Fruit fly (Drosophila melanogaster) whole organism, prepupa: ENCODE results near the gene CG32563.
A peak's percentile ranks its signal among the peaks of the same experiment; 100 is the strongest.

Experiments used
- CG10669 ChIP-seq: fragments of 200-800 bp; sonication (Bioruptor generic); optimal IDR thresholded peaks from 3 replicates; lab custom pipeline; 2018; ENCODE audit warnings: missing biosample characterization, mild to moderate bottlenecking, missing genetic modification characterization, moderate library complexity
- CG11902 ChIP-seq: fragments of 200-800 bp; sonication (Bioruptor generic); optimal IDR thresholded peaks from 3 replicates; lab custom pipeline; 2016; ENCODE audit warnings: missing biosample characterization, missing genetic modification characterization
- CG1621 ChIP-seq: fragments of 200-800 bp; sonication (Bioruptor generic); optimal IDR thresholded peaks from 3 replicates; lab custom pipeline; 2018; ENCODE audit warnings: missing biosample characterization, mild to moderate bottlenecking, missing genetic modification characterization
- CG16779 ChIP-seq: fragments of 200-800 bp; sonication (Bioruptor generic); optimal IDR thresholded peaks from 3 replicates; lab custom pipeline; 2017; ENCODE audit warnings: missing biosample characterization, mild to moderate bottlenecking, missing genetic modification characterization
- CG34406 ChIP-seq: fragments of 200-800 bp; sonication (Bioruptor generic); optimal IDR thresholded peaks from 3 replicates; lab custom pipeline; 2016; ENCODE audit warnings: missing biosample characterization, missing genetic modification characterization
- CG6163 ChIP-seq: fragments of 200-800 bp; sonication (Bioruptor generic); IDR thresholded peaks from 3 replicates; pipeline ENCODE4 v1.3.6; 2022; ENCODE audit warnings: missing biosample characterization, missing genetic modification characterization
- CG6792 ChIP-seq: fragments of 200-800 bp; sonication (Bioruptor generic); optimal IDR thresholded peaks from 3 replicates; lab custom pipeline; 2016; ENCODE audit warnings: missing biosample characterization, missing genetic modification characterization
- CG9139 ChIP-seq: fragments of 200-800 bp; sonication (Bioruptor generic); optimal IDR thresholded peaks from 3 replicates; lab custom pipeline; 2017; ENCODE audit warnings: missing biosample characterization, mild to moderate bottlenecking, missing genetic modification characterization
- Eip78C ChIP-seq: fragments of 200-800 bp; sonication (Bioruptor generic); peaks from one replicate; lab custom pipeline; 2016; ENCODE audit warnings: missing biosample characterization, missing genetic modification characterization
- Ets21C ChIP-seq: fragments of 200-800 bp; sonication (Bioruptor generic); optimal IDR thresholded peaks from 3 replicates; lab custom pipeline; 2016; ENCODE audit warnings: missing biosample characterization, missing genetic modification characterization
- Ets96B ChIP-seq: fragments of 200-800 bp; optimal IDR thresholded peaks from 2 replicates; lab custom pipeline; 2019; ENCODE audit warnings: missing biosample characterization, mild to moderate bottlenecking, missing genetic modification characterization, moderate library complexity
- Hr38 ChIP-seq: sonication (Bioruptor generic); optimal IDR thresholded peaks from 2 replicates; lab custom pipeline; 2016; ENCODE audit warnings: missing biosample characterization, missing genetic modification characterization
- Hr39 ChIP-seq: fragments of 200-800 bp; sonication (Bioruptor generic); optimal IDR thresholded peaks from 2 replicates; lab custom pipeline; 2016; ENCODE audit warnings: missing biosample characterization, missing genetic modification characterization
- Lpt ChIP-seq: fragments of 200-800 bp; sonication (Bioruptor generic); optimal IDR thresholded peaks from 3 replicates; lab custom pipeline; 2016; ENCODE audit warnings: missing biosample characterization, missing genetic modification characterization
- Sox102F ChIP-seq: fragments of 200-800 bp; sonication (Bioruptor generic); optimal IDR thresholded peaks from 2 replicates; lab custom pipeline; 2016; ENCODE audit warnings: missing biosample characterization, mild to moderate bottlenecking, missing genetic modification characterization
- Sox15 ChIP-seq: fragments of 200-800 bp; sonication (Bioruptor generic); optimal IDR thresholded peaks from 3 replicates; lab custom pipeline; 2016; ENCODE audit warnings: missing biosample characterization, missing genetic modification characterization
- acj6 ChIP-seq: fragments of 200-800 bp; sonication (Bioruptor generic); optimal IDR thresholded peaks from 3 replicates; lab custom pipeline; 2016; ENCODE audit warnings: missing biosample characterization, missing genetic modification characterization
- cyc ChIP-seq: fragments of 200-800 bp; sonication (Bioruptor generic); optimal IDR thresholded peaks from 3 replicates; lab custom pipeline; 2016; ENCODE audit warnings: missing biosample characterization, missing genetic modification characterization
- dsx ChIP-seq: fragments of 200-800 bp; optimal IDR thresholded peaks from 3 replicates; lab custom pipeline; 2019; ENCODE audit warnings: missing biosample characterization, mild to moderate bottlenecking, missing genetic modification characterization, moderate library complexity; ENCODE audit not compliant: poor library complexity, severe bottlenecking
- eg ChIP-seq: fragments of 200-800 bp; sonication (Bioruptor generic); IDR thresholded peaks from 3 replicates; pipeline ENCODE4 v1.3.6; 2022; ENCODE audit warnings: missing biosample characterization, missing genetic modification characterization
- esn ChIP-seq: fragments of 200-800 bp; sonication (Bioruptor generic); optimal IDR thresholded peaks from 2 replicates; lab custom pipeline; 2016; ENCODE audit warnings: missing biosample characterization, mild to moderate bottlenecking, missing genetic modification characterization, moderate library complexity
- fd59A ChIP-seq: fragments of 200-800 bp; sonication (Bioruptor generic); optimal IDR thresholded peaks from 2 replicates; lab custom pipeline; 2017; ENCODE audit warnings: missing biosample characterization, mild to moderate bottlenecking, missing genetic modification characterization, missing genetic modification reagents
- fkh ChIP-seq: fragments of 200-800 bp; sonication (Bioruptor generic); optimal IDR thresholded peaks from 3 replicates; lab custom pipeline; 2017; ENCODE audit warnings: missing biosample characterization, mild to moderate bottlenecking, missing genetic modification characterization, moderate library complexity
- net ChIP-seq: fragments of 200-800 bp; sonication (Bioruptor generic); optimal IDR thresholded peaks from 3 replicates; lab custom pipeline; 2016; ENCODE audit warnings: missing biosample characterization, missing genetic modification characterization
- salr ChIP-seq, 2 experiments: fragments of 200-800 bp; sonication (Bioruptor generic); optimal IDR thresholded peaks; 3 replicates each; lab custom pipeline; 2016 to 2018; ENCODE audit warnings: missing biosample characterization in 2 of 2, missing genetic modification characterization in 2 of 2, mild to moderate bottlenecking in 1 of 2
- spab ChIP-seq: fragments of 200-800 bp; sonication (Bioruptor generic); optimal IDR thresholded peaks from 2 replicates; lab custom pipeline; 2017; ENCODE audit warnings: missing biosample characterization, mild to moderate bottlenecking, missing genetic modification characterization, missing genetic modification reagents
- svp ChIP-seq: fragments of 200-800 bp; sonication (Bioruptor generic); peaks from one replicate; lab custom pipeline; 2016; ENCODE audit warnings: missing biosample characterization, missing genetic modification characterization
- topi ChIP-seq: fragments of 200-800 bp; sonication (Bioruptor generic); optimal IDR thresholded peaks from 3 replicates; lab custom pipeline; 2016; ENCODE audit warnings: missing biosample characterization, missing genetic modification characterization
- vri ChIP-seq: fragments of 200-800 bp; sonication (Bioruptor generic); optimal IDR thresholded peaks from 3 replicates; lab custom pipeline; 2016; ENCODE audit warnings: missing biosample characterization, mild to moderate bottlenecking, missing genetic modification characterization

Gene CG32563

DNA sequence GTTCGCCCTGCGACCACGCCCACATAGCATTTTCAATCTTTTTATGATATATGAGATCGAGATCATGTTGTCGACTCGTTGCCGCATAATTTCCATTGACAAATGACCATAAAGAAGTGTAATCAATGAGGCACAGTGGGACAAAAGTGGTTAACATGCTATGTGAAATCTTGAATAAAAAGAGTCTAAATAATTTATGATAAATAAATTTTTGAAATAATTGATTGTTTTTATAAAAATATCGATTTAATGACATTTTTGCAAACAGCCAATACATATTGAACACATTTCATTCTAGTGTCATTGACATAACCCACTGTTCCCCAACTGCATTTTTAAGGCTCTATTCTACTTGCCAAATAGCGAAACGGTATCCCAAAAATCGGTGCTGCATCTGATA lies 20.7 kb upstream of the CG32563 start (continued):
- TF ChIP-seq CG10669 (GFP tag; lab: Kevin White, UChicago) (no peak), salr (GFP tag; optimal IDR thresholded peaks at IDR 0.05; lab: Kevin White, UChicago) (peak in 1 of 2 experiments; percentile 35), Sox15 (peak; percentile 32)

DNA sequence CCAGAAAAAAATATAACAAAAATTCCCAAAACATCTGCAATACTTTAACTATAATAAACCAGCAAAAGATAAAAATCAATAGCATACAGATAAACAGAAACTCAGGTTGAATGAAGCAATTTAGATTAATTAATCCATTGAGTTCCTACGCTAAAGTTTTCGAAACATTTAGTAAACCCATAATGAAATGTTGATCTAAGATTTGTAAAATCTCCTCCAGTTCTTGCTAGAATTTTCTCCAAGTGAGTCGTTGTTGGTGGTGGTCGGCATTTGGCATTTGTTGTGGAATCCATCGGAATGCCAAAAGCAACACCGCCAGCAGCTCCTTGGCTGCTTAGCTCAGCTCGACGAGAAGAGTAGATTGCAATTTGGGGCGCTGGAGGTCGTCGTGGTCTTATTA lies 20.1 kb upstream of the CG32563 start:
- TF ChIP-seq fkh (GFP tag; lab: Kevin White, UChicago), result no peak
- TF ChIP-seq CG9139, result no peak
- TF ChIP-seq CG6163 (GFP tag; lab: Robert Waterston, UW), result no peak
- TF ChIP-seq Sox15, result no peak
- TF ChIP-seq Hr39 (GFP tag; lab: Kevin White, UChicago), result no peak
- TF ChIP-seq esn (GFP tag; lab: Kevin White, UChicago), result no peak
- TF ChIP-seq svp, result peak; percentile 63

- TF ChIP-seq Hr38 (GFP tag; lab: Kevin White, UChicago) (no peak), CG10669 (GFP tag; lab: Kevin White, UChicago) (no peak), Lpt (GFP tag; lab: Kevin White, UChicago) (no peak), spab (no peak), CG1621 (tag; lab: Kevin White, UChicago) (no peak), topi (GFP tag; lab: Kevin White, UChicago) (no peak), CG16779 (tag; lab: Kevin White, UChicago) (no peak), net (GFP tag; lab: Kevin White, UChicago) (no peak), eg (no peak), dsx (GFP tag; lab: Kevin White, UChicago) (no peak), Sox15 (no peak), fd59A (no peak), CG11902 (GFP tag; lab: Kevin White, UChicago) (no peak)
Observed at dm6 chrX:17202498-17203162, 5.6 kb upstream of the CG32563 start, which contains the start of the genes TTLL1A and CG5070. TTLL1A (minus strand) TSS chrX:17202598. CG5070 (plus strand) TSS chrX:17203112.

- TF ChIP-seq fkh (GFP tag; lab: Kevin White, UChicago), result no peak
- TF ChIP-seq cyc, result no peak
- TF ChIP-seq Ets96B (tag; lab: Kevin White, UChicago), result no peak
- TF ChIP-seq CG6792 (GFP tag; lab: Kevin White, UChicago), result no peak
- TF ChIP-seq CG34406 (GFP tag; lab: Kevin White, UChicago), result no peak
- TF ChIP-seq, all 60 proteins: peak for 0
Observed at dm6 chrX:17205028-17205427, 3.2 kb upstream of the CG32563 start.

- TF ChIP-seq CG34406 (GFP tag; lab: Kevin White, UChicago), result no peak
- TF ChIP-seq acj6 (GFP tag; lab: Kevin White, UChicago), result no peak
- no peak for TF ChIP-seq vri (GFP tag; lab: Kevin White, UChicago)
- TF ChIP-seq fkh (GFP tag; lab: Kevin White, UChicago), result peak; percentile 52
- TF ChIP-seq, all 60 proteins: peak for 1
Observed at dm6 chrX:17206046-17206445, 2.2 kb upstream of the CG32563 start, which contains the start of gene CG32564. CG32564 (plus strand) TSS chrX:17206407.

DNA sequence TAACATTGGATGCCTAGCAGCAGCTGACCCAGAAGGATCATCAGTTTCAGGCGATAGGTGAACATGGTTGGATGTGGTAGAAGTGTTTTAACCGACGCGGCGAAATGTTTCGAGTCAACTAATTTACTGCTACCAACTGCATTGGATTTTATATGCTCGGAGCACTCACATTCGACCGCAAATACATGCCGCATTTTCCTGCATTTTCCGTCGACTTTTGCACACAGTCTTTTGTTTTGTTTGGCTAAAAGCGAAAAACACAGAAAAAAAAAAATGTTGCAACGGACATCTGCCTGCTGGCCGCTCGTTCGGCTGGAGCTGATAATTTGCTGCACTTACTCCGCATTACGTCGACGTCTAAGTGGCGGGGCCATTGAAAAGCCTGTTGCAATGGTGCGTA lies 1.7 kb downstream of the CG32563 start, which contains the start of gene CG12995:
CG12995 (minus strand) TSS at position 101 of the 400 bp plus-strand sequence.
- TF ChIP-seq svp, result no peak
- TF ChIP-seq Ets96B (tag; lab: Kevin White, UChicago), result no peak
- no peak for TF ChIP-seq Ets21C (GFP tag; lab: Kevin White, UChicago)
- TF ChIP-seq Sox102F (GFP tag; lab: Kevin White, UChicago), result no peak
- no peak for TF ChIP-seq Hr39 (GFP tag; lab: Kevin White, UChicago)
- no peak for TF ChIP-seq net (GFP tag; lab: Kevin White, UChicago)
- TF ChIP-seq Eip78C (GFP tag; lab: Kevin White, UChicago), result no peak
- TF ChIP-seq vri (GFP tag; lab: Kevin White, UChicago), result no peak
- TF ChIP-seq, all 60 proteins: peak for 0
